Fruit fly (Drosophila melanogaster) S2 (cell line): Measurements from ENCODE around the gene Lectin-galC1.

Experiments
- CG8478 ChIP-seq: fragments of >200 bp; optimal IDR thresholded peaks from 2 replicates; lab custom pipeline; 2018
- CTCF ChIP-seq, 2 experiments: fragments of >200 bp; optimal IDR thresholded peaks; 2 replicates each; lab custom pipeline; 2018

dm6 chr2L:19380630-19381029, 36.6 kb upstream of the Lectin-galC1 start, which contains the start of gene CG17350:
- TF ChIP-seq CG8478 (lab: Kevin White, UChicago) = no peak
- TF ChIP-seq CTCF (optimal IDR thresholded peaks at IDR 0.05; lab: Kevin White, UChicago) = no peak
